Worm (Caenorhabditis elegans) whole organism, L4 larva: ENCODE data around the gene nhr-111.

ENCODE experiments used
- D1046.2 ChIP-seq: fragments of 200-800 bp; sonication (Bioruptor generic); IDR thresholded peaks from 2 replicates; pipeline ENCODE4 v1.3.6; 2022; ENCODE audit warnings: missing genetic modification characterization, missing compliant biosample characterization
- F44E2.7 ChIP-seq: fragments of 200-800 bp; sonication (Bioruptor generic); IDR thresholded peaks from 2 replicates; pipeline ENCODE4 v2.1.2; 2022; ENCODE audit warnings: missing genetic modification characterization, missing compliant biosample characterization
- R02D3.7 ChIP-seq: fragments of 150-350 bp; sonication (generic microtip); optimal IDR thresholded peaks from 3 replicates; lab custom pipeline; 2014; ENCODE audit warnings: missing biosample characterization, missing genetic modification characterization
- T20F7.1 ChIP-seq: fragments of 200-800 bp; sonication (Bioruptor generic); optimal IDR thresholded peaks from 2 replicates; lab custom pipeline; 2018; ENCODE audit warnings: mild to moderate bottlenecking, missing genetic modification characterization, missing compliant biosample characterization
- Y75B8A.6 ChIP-seq: fragments of 200-800 bp; sonication (Bioruptor generic); IDR thresholded peaks from 2 replicates; pipeline ENCODE4 v1.3.6; 2022; ENCODE audit warnings: missing genetic modification reagents, missing genetic modification characterization, missing compliant biosample characterization
- ZK337.2 ChIP-seq: fragments of 200-800 bp; sonication (Bioruptor generic); IDR thresholded peaks from 2 replicates; pipeline ENCODE4 v1.3.6; 2022; ENCODE audit warnings: missing genetic modification reagents, missing genetic modification characterization, missing compliant biosample characterization
- ZK546.5 ChIP-seq, 2 experiments: sonication (generic microtip); optimal IDR thresholded peaks; 2 replicates each; lab custom pipeline; 2017; ENCODE audit warnings: missing biosample characterization in 2 of 2, missing genetic modification characterization in 2 of 2
- aly-2 ChIP-seq: sonication (generic microtip); optimal IDR thresholded peaks from 2 replicates; lab custom pipeline; 2018; ENCODE audit warnings: missing biosample characterization, missing genetic modification characterization
- ama-1 ChIP-seq: fragments of 150-350 bp; optimal IDR thresholded peaks from 2 replicates; lab custom pipeline; 2014; ENCODE audit warnings: inconsistent platforms, mixed read lengths
- ceh-44 ChIP-seq: fragments of 200-800 bp; sonication (Bioruptor generic); IDR thresholded peaks from 2 replicates; pipeline ENCODE4 v1.3.6; 2022; ENCODE audit warnings: missing genetic modification reagents, missing genetic modification characterization, missing compliant biosample characterization
- daf-12 ChIP-seq: fragments of 150-350 bp; optimal IDR thresholded peaks from 2 replicates; lab custom pipeline; 2014; ENCODE audit warnings: missing biosample characterization, missing genetic modification reagents, missing genetic modification characterization
- daf-19 ChIP-seq: fragments of 200-800 bp; sonication (Bioruptor generic); conservative IDR thresholded peaks from 2 replicates; pipeline ENCODE4 v1.3.6; 2022; ENCODE audit warnings: missing genetic modification characterization, missing compliant biosample characterization
- dmd-6 ChIP-seq: fragments of 200-800 bp; sonication (Bioruptor generic); IDR thresholded peaks from 2 replicates; pipeline ENCODE4 v1.3.6; 2022; ENCODE audit warnings: missing genetic modification reagents, missing genetic modification characterization, missing compliant biosample characterization
- dmd-9 ChIP-seq: fragments of 200-800 bp; sonication (Bioruptor generic); IDR thresholded peaks from 2 replicates; pipeline ENCODE4 v1.3.6; 2022; ENCODE audit warnings: missing genetic modification reagents, missing genetic modification characterization, missing compliant biosample characterization
- dve-1 ChIP-seq: sonication (generic microtip); optimal IDR thresholded peaks from 2 replicates; lab custom pipeline; 2017; ENCODE audit warnings: antibody characterized with exemption, mild to moderate bottlenecking, missing genetic modification characterization, missing compliant biosample characterization; ENCODE audit not compliant: insufficient read depth
- egl-43 ChIP-seq: fragments of 200-800 bp; sonication (Bioruptor generic); IDR thresholded peaks from 2 replicates; pipeline ENCODE4 v1.3.6; 2022; ENCODE audit warnings: missing genetic modification reagents, missing genetic modification characterization, missing compliant biosample characterization
- fkh-10 ChIP-seq: fragments of 150-350 bp; optimal IDR thresholded peaks from 2 replicates; lab custom pipeline; 2014; ENCODE audit warnings: missing biosample characterization, missing genetic modification reagents, missing genetic modification characterization
- hlh-11 ChIP-seq: fragments of 200-800 bp; sonication (Bioruptor generic); optimal IDR thresholded peaks from 2 replicates; lab custom pipeline; 2018; ENCODE audit warnings: mild to moderate bottlenecking, missing genetic modification characterization, missing compliant biosample characterization
- hlh-30 ChIP-seq: sonication (generic microtip); optimal IDR thresholded peaks from 2 replicates; lab custom pipeline; 2017; ENCODE audit warnings: antibody characterized with exemption, mild to moderate bottlenecking, missing genetic modification characterization, missing compliant biosample characterization; ENCODE audit not compliant: insufficient read depth
- lin-1 ChIP-seq: fragments of 200-800 bp; sonication (Bioruptor generic); IDR thresholded peaks from 2 replicates; pipeline ENCODE4 v1.3.6; 2022; ENCODE audit warnings: missing genetic modification reagents, missing genetic modification characterization, missing compliant biosample characterization
- lin-38 ChIP-seq: fragments of 200-800 bp; sonication (Bioruptor generic); IDR thresholded peaks from 2 replicates; pipeline ENCODE4 v1.3.6; 2022; ENCODE audit warnings: missing genetic modification reagents, missing genetic modification characterization, missing compliant biosample characterization
- lsy-2 ChIP-seq, 2 experiments: fragments of 150-350 bp in 1 of 2; sonication (generic microtip) in 1 of 2; optimal IDR thresholded peaks; 2 replicates each; lab custom pipeline; 2014 to 2017; ENCODE audit warnings: missing biosample characterization in 2 of 2, missing genetic modification characterization in 2 of 2
- madf-9 ChIP-seq: fragments of 200-800 bp; sonication (Bioruptor generic); conservative IDR thresholded peaks from 2 replicates; pipeline ENCODE4 v1.3.6; 2022; ENCODE audit warnings: missing genetic modification reagents, missing genetic modification characterization, missing compliant biosample characterization
- mdl-1 ChIP-seq, 2 experiments: fragments of 150-350 bp in 1 of 2; sonication (generic microtip) in 1 of 2; optimal IDR thresholded peaks; 2 replicates each; lab custom pipeline; 2014 to 2017; ENCODE audit warnings: missing biosample characterization in 2 of 2, missing genetic modification characterization in 2 of 2
- mep-1 ChIP-seq: fragments of 150-350 bp; sonication (generic microtip); optimal IDR thresholded peaks from 3 replicates; lab custom pipeline; 2014; ENCODE audit warnings: missing biosample characterization, missing genetic modification characterization
- mxl-2 ChIP-seq: fragments of 200-800 bp; sonication (Bioruptor generic); conservative IDR thresholded peaks from 2 replicates; pipeline ENCODE4 v1.3.6; 2022; ENCODE audit warnings: missing genetic modification reagents, missing genetic modification characterization, missing compliant biosample characterization
- mxl-3 ChIP-seq: fragments of 200-800 bp; sonication (Bioruptor generic); optimal IDR thresholded peaks from 2 replicates; lab custom pipeline; 2018; ENCODE audit warnings: mild to moderate bottlenecking, missing genetic modification characterization, missing compliant biosample characterization
- nhr-10 ChIP-seq: fragments of 150-350 bp; optimal IDR thresholded peaks from 2 replicates; lab custom pipeline; 2014; ENCODE audit warnings: missing biosample characterization, missing genetic modification characterization
- nhr-11 ChIP-seq: fragments of 150-350 bp; optimal IDR thresholded peaks from 2 replicates; lab custom pipeline; 2014; ENCODE audit warnings: missing biosample characterization, missing genetic modification characterization
- nhr-41 ChIP-seq: fragments of 200-800 bp; sonication (Bioruptor generic); IDR thresholded peaks from 2 replicates; pipeline ENCODE4 v1.3.6; 2022; ENCODE audit warnings: missing genetic modification reagents, missing genetic modification characterization, missing compliant biosample characterization
- nhr-42 ChIP-seq: fragments of 200-800 bp; sonication (Bioruptor generic); IDR thresholded peaks from 2 replicates; pipeline ENCODE4 v1.3.6; 2022; ENCODE audit warnings: missing genetic modification characterization, missing compliant biosample characterization
- nhr-77 ChIP-seq: fragments of 150-350 bp; optimal IDR thresholded peaks from 2 replicates; lab custom pipeline; 2014; ENCODE audit warnings: missing biosample characterization, missing genetic modification characterization
- pqm-1 ChIP-seq: sonication (generic microtip); optimal IDR thresholded peaks from 2 replicates; lab custom pipeline; 2017; ENCODE audit warnings: missing biosample characterization, missing genetic modification characterization
- rbr-2 ChIP-seq: sonication (generic microtip); optimal IDR thresholded peaks from 2 replicates; lab custom pipeline; 2016; ENCODE audit warnings: missing genotype, missing genetic modification characterization, missing compliant biosample characterization
- set-16 ChIP-seq: fragments of 200-800 bp; sonication (Bioruptor generic); IDR thresholded peaks from 2 replicates; pipeline ENCODE4 v1.3.6; 2022; ENCODE audit warnings: missing genetic modification reagents, missing genetic modification characterization, missing compliant biosample characterization
- skn-1 ChIP-seq: fragments of 150-350 bp; optimal IDR thresholded peaks from 2 replicates; lab custom pipeline; 2014; ENCODE audit warnings: missing biosample characterization, missing genetic modification characterization
- snpc-4 ChIP-seq: fragments of 150-350 bp; optimal IDR thresholded peaks from 2 replicates; lab custom pipeline; 2014; ENCODE audit warnings: missing biosample characterization, missing genetic modification characterization
- tra-1 ChIP-seq: fragments of 200-800 bp; sonication (Bioruptor generic); IDR thresholded peaks from 2 replicates; pipeline ENCODE4 v1.3.6; 2022; ENCODE audit warnings: missing genetic modification reagents, missing genetic modification characterization, missing compliant biosample characterization
- vab-7 ChIP-seq: fragments of 200-800 bp; sonication (Bioruptor generic); IDR thresholded peaks from 2 replicates; pipeline ENCODE4 v1.3.6; 2022; ENCODE audit warnings: missing genetic modification reagents, missing genetic modification characterization, missing compliant biosample characterization
- zip-2 ChIP-seq: fragments of 150-350 bp; optimal IDR thresholded peaks from 2 replicates; lab custom pipeline; 2014; ENCODE audit warnings: missing biosample characterization, missing genetic modification characterization

Gene nhr-111

ce11 chrV:16143066-16143581 is 18.5 kb upstream of the nhr-111 start, which contains the start of gene fbxa-88 (continued):
- TF ChIP-seq nhr-11: no peak
- no peak for TF ChIP-seq lin-38 (GFP tag; lab: Robert Waterston, UW)
- no peak for TF ChIP-seq vab-7
- no peak for TF ChIP-seq lsy-2 (tag; optimal IDR thresholded peaks at IDR 0.05; lab: Kevin White, UChicago)
- no peak for TF ChIP-seq daf-12 (tag; lab: Kevin White, UChicago)
- TF ChIP-seq dmd-9 (GFP tag; lab: Robert Waterston, UW): no peak
- TF ChIP-seq dve-1 (tag; lab: Kevin White, UChicago): no peak
- TF ChIP-seq ZK546.5 (tag; optimal IDR thresholded peaks at IDR 0.05; lab: Kevin White, UChicago): no peak
- no peak for TF ChIP-seq F44E2.7 (GFP tag; lab: Robert Waterston, UW)
- TF ChIP-seq dmd-6: peak; percentile 52; the same call in 1 of the 2 replicates
- TF ChIP-seq egl-43 (GFP tag; lab: Robert Waterston, UW): no peak
- no peak for TF ChIP-seq mep-1 (tag; lab: Kevin White, UChicago)
- TF ChIP-seq Y75B8A.6 (GFP tag; lab: Robert Waterston, UW): no peak
- no peak for TF ChIP-seq mxl-2 (GFP tag; lab: Robert Waterston, UW)
- TF ChIP-seq, all 104 proteins: peak for 5

- TF ChIP-seq D1046.2 (GFP tag; lab: Robert Waterston, UW) (no peak), hlh-11 (tag; lab: Kevin White, UChicago) (no peak), mdl-1 (tag; optimal IDR thresholded peaks at IDR 0.05; lab: Kevin White, UChicago) (no peak), mxl-3 (GFP tag; lab: Kevin White, UChicago) (no peak)
Observed at ce11 chrV:16142371-16142770, 17.7 kb upstream of the nhr-111 start, which contains the start of gene fbxa-18. Gene fbxa-18 (plus strand): TSS chrV:16142671.

- TF ChIP-seq skn-1 (tag; lab: Kevin White, UChicago) (no peak), ZK337.2 (GFP tag; lab: Robert Waterston, UW) (no peak), pqm-1 (tag; lab: Kevin White, UChicago) (no peak), nhr-11 (no peak), mxl-3 (GFP tag; lab: Kevin White, UChicago) (no peak), R02D3.7 (tag; lab: Kevin White, UChicago) (no peak), daf-19 (GFP tag; lab: Robert Waterston, UW) (no peak), lin-1 (GFP tag; lab: Robert Waterston, UW) (no peak), ceh-44 (GFP tag; lab: Robert Waterston, UW) (no peak), mdl-1 (tag; optimal IDR thresholded peaks at IDR 0.05; lab: Kevin White, UChicago) (no peak), T20F7.1 (GFP tag; lab: Kevin White, UChicago) (no peak), F44E2.7 (GFP tag; lab: Robert Waterston, UW) (no peak), fkh-10 (GFP tag; lab: Kevin White, UChicago) (no peak), Y75B8A.6 (GFP tag; lab: Robert Waterston, UW) (no peak), lsy-2 (tag; optimal IDR thresholded peaks at IDR 0.05; lab: Kevin White, UChicago) (no peak), nhr-77 (tag; lab: Kevin White, UChicago) (no peak), mep-1 (tag; lab: Kevin White, UChicago) (no peak)
Observed at ce11 chrV:16141071-16141470, 16.4 kb upstream of the nhr-111 start, which contains the start of gene clc-32. Gene clc-32 (minus strand): TSS chrV:16141171.

ce11 chrV:16139529-16139928 is 14.9 kb upstream of the nhr-111 start, which contains the start of gene clc-11:
Gene clc-11 (minus strand): TSS chrV:16139629.
- TF ChIP-seq daf-12 (tag; lab: Kevin White, UChicago): no peak
- TF ChIP-seq ama-1 (lab: Kevin White, UChicago): no peak
- TF ChIP-seq, all 104 proteins: peak for 0

ce11 chrV:16137043-16137442 is 12.4 kb upstream of the nhr-111 start, which contains the start of gene F44G3.7:
Gene F44G3.7 (minus strand): TSS chrV:16137143.
- TF ChIP-seq set-16 (GFP tag; lab: Robert Waterston, UW) (no peak), hlh-30 (tag; lab: Kevin White, UChicago) (no peak), nhr-42 (GFP tag; lab: Robert Waterston, UW) (no peak), nhr-10 (tag; lab: Kevin White, UChicago) (no peak), Y75B8A.6 (GFP tag; lab: Robert Waterston, UW) (no peak), mxl-3 (GFP tag; lab: Kevin White, UChicago) (no peak), nhr-41 (GFP tag; lab: Robert Waterston, UW) (no peak), zip-2 (tag; lab: Kevin White, UChicago) (no peak), mdl-1 (tag; optimal IDR thresholded peaks at IDR 0.05; lab: Kevin White, UChicago) (no peak), tra-1 (GFP tag; lab: Robert Waterston, UW) (no peak), aly-2 (tag; lab: Kevin White, UChicago) (no peak), rbr-2 (tag; lab: Kevin White, UChicago) (no peak), madf-9 (GFP tag; lab: Robert Waterston, UW) (no peak), snpc-4 (tag; lab: Kevin White, UChicago) (no peak)
- TF ChIP-seq, all 104 proteins: peak for 0
